Fruit fly (Drosophila melanogaster) whole organism, embryonic: ENCODE results near the gene sp3.

Experiments used
- CG10267 ChIP-seq: fragments of 200-800 bp; sonication (Bioruptor generic); optimal IDR thresholded peaks from 2 replicates; lab custom pipeline; 2018; ENCODE audit warnings: missing biosample characterization, mild to moderate bottlenecking, missing genetic modification characterization, moderate library complexity
- CG10959 ChIP-seq: fragments of 200-800 bp; sonication (Bioruptor generic); IDR thresholded peaks from 2 replicates; pipeline ENCODE4 v1.3.6; 2022; ENCODE audit warnings: missing biosample characterization, missing genetic modification characterization
- CG10979 ChIP-seq: fragments of 200-800 bp; sonication (Bioruptor generic); optimal IDR thresholded peaks from 2 replicates; lab custom pipeline; 2018; ENCODE audit warnings: missing biosample characterization, mild to moderate bottlenecking, missing genetic modification characterization, moderate library complexity
- CG11696 ChIP-seq: fragments of 200-800 bp; sonication (Bioruptor generic); IDR thresholded peaks from 2 replicates; pipeline ENCODE4 v1.3.6; 2022; ENCODE audit warnings: missing biosample characterization, missing genetic modification characterization
- CG12391 ChIP-seq: fragments of 200-800 bp; sonication (Bioruptor generic); optimal IDR thresholded peaks from 3 replicates; lab custom pipeline; 2018; ENCODE audit warnings: missing biosample characterization, mild to moderate bottlenecking, missing genetic modification characterization, moderate library complexity
- CG13775 ChIP-seq: fragments of 200-800 bp; sonication (Bioruptor generic); optimal IDR thresholded peaks from 3 replicates; lab custom pipeline; 2017; ENCODE audit warnings: missing biosample characterization, mild to moderate bottlenecking, missing genetic modification characterization
- CG14710 ChIP-seq: fragments of 200-800 bp; sonication (Bioruptor generic); optimal IDR thresholded peaks from 3 replicates; lab custom pipeline; 2019; ENCODE audit warnings: missing biosample characterization, mild to moderate bottlenecking, missing genetic modification characterization, moderate library complexity
- CG15696 ChIP-seq: fragments of 200-800 bp; sonication (Bioruptor generic); optimal IDR thresholded peaks from 2 replicates; lab custom pipeline; 2019; ENCODE audit warnings: missing biosample characterization, mild to moderate bottlenecking, missing genetic modification characterization, moderate library complexity
- CG16863 ChIP-seq: fragments of 200-800 bp; sonication (Bioruptor generic); optimal IDR thresholded peaks from 3 replicates; lab custom pipeline; 2016; ENCODE audit warnings: missing biosample characterization, missing genetic modification characterization
- CG17328 ChIP-seq: fragments of 200-800 bp; sonication (Bioruptor generic); IDR thresholded peaks from 2 replicates; pipeline ENCODE4 v1.3.6; 2022; ENCODE audit warnings: missing biosample characterization, missing genetic modification characterization
- CG18476 ChIP-seq: fragments of 200-800 bp; sonication (Bioruptor generic); optimal IDR thresholded peaks from 2 replicates; lab custom pipeline; 2016; ENCODE audit warnings: missing biosample characterization, mild to moderate bottlenecking, missing genetic modification characterization
- CG18599 ChIP-seq: fragments of 200-800 bp; sonication (Bioruptor generic); optimal IDR thresholded peaks from 3 replicates; lab custom pipeline; 2017; ENCODE audit warnings: missing biosample characterization, missing genetic modification characterization, mild to moderate bottlenecking, moderate library complexity, missing genetic modification reagents
- CG2712 ChIP-seq: fragments of 200-800 bp; optimal IDR thresholded peaks from 3 replicates; lab custom pipeline; 2019; ENCODE audit warnings: missing biosample characterization, mild to moderate bottlenecking, missing genetic modification characterization, moderate library complexity
- CG4404 ChIP-seq: fragments of 200-800 bp; sonication (Bioruptor generic); IDR thresholded peaks from 2 replicates; pipeline ENCODE4 v1.3.6; 2022; ENCODE audit warnings: missing biosample characterization, missing genetic modification characterization
- CG5953 ChIP-seq: fragments of 200-800 bp; sonication (Bioruptor generic); IDR thresholded peaks from 2 replicates; pipeline ENCODE4 v1.3.6; 2022; ENCODE audit warnings: missing biosample characterization, missing genetic modification characterization
- CG8281 ChIP-seq: fragments of 200-800 bp; sonication (Bioruptor generic); optimal IDR thresholded peaks from 2 replicates; lab custom pipeline; 2018; ENCODE audit warnings: missing biosample characterization, mild to moderate bottlenecking, missing genetic modification characterization, moderate library complexity
- CG8924 ChIP-seq: fragments of 200-800 bp; optimal IDR thresholded peaks from 3 replicates; lab custom pipeline; 2019; ENCODE audit warnings: missing biosample characterization, mild to moderate bottlenecking, missing genetic modification characterization, moderate library complexity
- CG9727 ChIP-seq: fragments of 200-800 bp; sonication (Bioruptor generic); optimal IDR thresholded peaks from 3 replicates; lab custom pipeline; 2017; ENCODE audit warnings: missing biosample characterization, mild to moderate bottlenecking, missing genetic modification characterization
- CG9797 ChIP-seq: fragments of 200-800 bp; sonication (Bioruptor generic); optimal IDR thresholded peaks from 3 replicates; lab custom pipeline; 2018; ENCODE audit warnings: missing biosample characterization, mild to moderate bottlenecking, missing genetic modification characterization
- Camta ChIP-seq: fragments of 200-800 bp; sonication (Bioruptor generic); optimal IDR thresholded peaks from 2 replicates; lab custom pipeline; 2016; ENCODE audit warnings: missing biosample characterization, missing genetic modification characterization
- Dfd ChIP-seq, 2 experiments: fragments of >200 bp; optimal IDR thresholded peaks; 2 replicates each; lab custom pipeline; 2017; ENCODE audit warnings: missing biosample characterization in 2 of 2, missing genetic modification characterization in 2 of 2
- Drgx ChIP-seq: fragments of 200-800 bp; sonication (Bioruptor generic); IDR thresholded peaks from 2 replicates; pipeline ENCODE4 v1.3.6; 2022; ENCODE audit warnings: missing biosample characterization, missing genetic modification characterization
- Ets65A ChIP-seq: fragments of 200-800 bp; sonication (Bioruptor generic); peaks from one replicate; lab custom pipeline; 2016; ENCODE audit warnings: missing biosample characterization, missing genetic modification characterization
- Fer1 ChIP-seq: fragments of 200-800 bp; sonication (Bioruptor generic); optimal IDR thresholded peaks from 2 replicates; lab custom pipeline; 2017; ENCODE audit warnings: missing biosample characterization, mild to moderate bottlenecking, missing genetic modification characterization
- Jarid2 ChIP-seq: fragments of 200-800 bp; sonication (Bioruptor generic); optimal IDR thresholded peaks from 3 replicates; lab custom pipeline; 2017; ENCODE audit warnings: mild to moderate bottlenecking, missing biosample characterization, missing genetic modification reagents, missing genetic modification characterization
- Kr ChIP-seq: fragments of 200-800 bp; sonication (Bioruptor generic); optimal IDR thresholded peaks from 2 replicates; lab custom pipeline; 2017; ENCODE audit warnings: missing biosample characterization, mild to moderate bottlenecking, missing genetic modification characterization
- Ravus ChIP-seq: fragments of 200-800 bp; sonication (Bioruptor generic); IDR thresholded peaks from 2 replicates; pipeline ENCODE4 v1.3.6; 2022; ENCODE audit warnings: missing biosample characterization, missing genetic modification characterization
- Sox100B ChIP-seq: fragments of 200-800 bp; sonication (Bioruptor generic); optimal IDR thresholded peaks from 3 replicates; lab custom pipeline; 2018; ENCODE audit warnings: missing biosample characterization, mild to moderate bottlenecking, missing genetic modification characterization
- Xrp1 ChIP-seq: fragments of 200-800 bp; sonication (Bioruptor generic); IDR thresholded peaks from 2 replicates; pipeline ENCODE4 v1.3.6; 2022; ENCODE audit warnings: missing biosample characterization, missing genetic modification characterization
- ac ChIP-seq: fragments of 200-800 bp; sonication (Bioruptor generic); optimal IDR thresholded peaks from 3 replicates; lab custom pipeline; 2017; ENCODE audit warnings: missing biosample characterization, mild to moderate bottlenecking, missing genetic modification characterization
- bab2 ChIP-seq: fragments of 200-800 bp; sonication (Bioruptor generic); optimal IDR thresholded peaks from 2 replicates; lab custom pipeline; 2016; ENCODE audit warnings: missing biosample characterization, missing genetic modification characterization
- chm ChIP-seq: fragments of 200-800 bp; sonication (Bioruptor generic); IDR thresholded peaks from 2 replicates; pipeline ENCODE4 v1.3.6; 2022; ENCODE audit warnings: missing biosample characterization, missing genetic modification characterization
- ewg ChIP-seq: fragments of 200-800 bp; sonication (Bioruptor generic); optimal IDR thresholded peaks from 3 replicates; lab custom pipeline; 2017; ENCODE audit warnings: mild to moderate bottlenecking, missing biosample characterization, missing genetic modification reagents, missing genetic modification characterization
- hb ChIP-seq: fragments of 200-800 bp; sonication (Bioruptor generic); IDR thresholded peaks from 3 replicates; pipeline ENCODE4 v1.3.6; 2022; ENCODE audit warnings: missing biosample characterization, missing genetic modification characterization; ENCODE audit not compliant: partially characterized antibody
- jumu ChIP-seq: fragments of 200-800 bp; sonication (Bioruptor generic); optimal IDR thresholded peaks from 3 replicates; lab custom pipeline; 2016; ENCODE audit warnings: missing biosample characterization, missing genetic modification characterization
- kni ChIP-seq: fragments of 200-800 bp; sonication (Bioruptor generic); optimal IDR thresholded peaks from 3 replicates; lab custom pipeline; 2017; ENCODE audit warnings: mild to moderate bottlenecking, missing biosample characterization, missing genetic modification reagents, missing genetic modification characterization
- lab ChIP-seq: fragments of 200-800 bp; sonication (Bioruptor generic); optimal IDR thresholded peaks from 3 replicates; lab custom pipeline; 2017; ENCODE audit warnings: missing biosample characterization, missing genetic modification characterization, mild to moderate bottlenecking, moderate library complexity, missing genetic modification reagents
- lmd ChIP-seq: fragments of 200-800 bp; sonication (Bioruptor generic); IDR thresholded peaks from 2 replicates; pipeline ENCODE4 v1.3.6; 2022; ENCODE audit warnings: missing biosample characterization, missing genetic modification characterization
- nom ChIP-seq: fragments of 200-800 bp; sonication (Bioruptor generic); optimal IDR thresholded peaks from 2 replicates; lab custom pipeline; 2017; ENCODE audit warnings: missing biosample characterization, missing genetic modification characterization, mild to moderate bottlenecking, moderate library complexity, missing genetic modification reagents
- pan ChIP-seq, 4 experiments: fragments of >200 bp in 3 of 4; fragments of 200-800 bp in 1 of 4; sonication (Bioruptor generic) in 1 of 4; optimal IDR thresholded peaks in 3 of 4; IDR thresholded peaks in 1 of 4; 2 replicates each; pipeline versions ENCODE4 v1.3.6 to Lab custom; 2017 to 2022; ENCODE audit warnings: missing biosample characterization in 2 of 4, missing genetic modification characterization in 2 of 4, mixed read lengths in 1 of 4
- pros ChIP-seq: fragments of 200-800 bp; sonication (Bioruptor generic); optimal IDR thresholded peaks from 3 replicates; lab custom pipeline; 2019; ENCODE audit warnings: missing biosample characterization, mild to moderate bottlenecking, missing genetic modification characterization, moderate library complexity
- schlank ChIP-seq: fragments of 200-800 bp; sonication (Bioruptor generic); optimal IDR thresholded peaks from 2 replicates; lab custom pipeline; 2018; ENCODE audit warnings: missing biosample characterization, mild to moderate bottlenecking, missing genetic modification characterization
- tll ChIP-seq, 2 experiments: fragments of 200-800 bp in 1 of 2; fragments of >200 bp in 1 of 2; sonication (Bioruptor generic) in 1 of 2; optimal IDR thresholded peaks; 2 replicates each; lab custom pipeline; 2017 to 2019; ENCODE audit warnings: missing biosample characterization in 2 of 2, missing genetic modification characterization in 2 of 2, mild to moderate bottlenecking in 1 of 2, moderate library complexity in 1 of 2
- tna ChIP-seq: fragments of 200-800 bp; sonication (Bioruptor generic); IDR thresholded peaks from 2 replicates; pipeline ENCODE4 v1.3.6; 2022; ENCODE audit warnings: missing biosample characterization, missing genetic modification characterization; ENCODE audit not compliant: partially characterized antibody
- trem ChIP-seq: fragments of 200-800 bp; optimal IDR thresholded peaks from 3 replicates; lab custom pipeline; 2019; ENCODE audit warnings: missing biosample characterization, mild to moderate bottlenecking, missing genetic modification characterization, moderate library complexity
- zen ChIP-seq: fragments of 200-800 bp; sonication (Bioruptor generic); optimal IDR thresholded peaks from 3 replicates; lab custom pipeline; 2018; ENCODE audit warnings: missing biosample characterization, mild to moderate bottlenecking, missing genetic modification characterization, moderate library complexity
- zf30C ChIP-seq: fragments of 200-800 bp; sonication (Bioruptor generic); optimal IDR thresholded peaks from 3 replicates; lab custom pipeline; 2018; ENCODE audit warnings: missing biosample characterization, mild to moderate bottlenecking, missing genetic modification characterization

sp3 gene

dm6 chr3R:21534697-21535676 lies 14.3 kb downstream of the sp3 start (continued):
- TF ChIP-seq zen: peak; percentile 45
- TF ChIP-seq pan (optimal IDR thresholded peaks at IDR 0.05; lab: Kevin White, UChicago): no peak
- TF ChIP-seq pan (GFP tag; optimal IDR thresholded peaks at IDR 0.05 in 1 of 2, IDR thresholded peaks at IDR 0.05 in 1 of 2): no peak
- TF ChIP-seq CG18476 (GFP tag; lab: Kevin White, UChicago): no peak
- no peak for TF ChIP-seq bab2
- peak; percentile 49 for TF ChIP-seq CG14710
- no peak for TF ChIP-seq Ets65A (GFP tag; lab: Kevin White, UChicago)
- TF ChIP-seq CG9727: peak; percentile 61
- peak; percentile 25 for TF ChIP-seq CG12391 (tag; lab: Kevin White, UChicago)
- no peak for TF ChIP-seq jumu (GFP tag; lab: Kevin White, UChicago)
- no peak for TF ChIP-seq lab (GFP tag; lab: Kevin White, UChicago)
- no peak for TF ChIP-seq schlank (tag; lab: Kevin White, UChicago)
- TF ChIP-seq CG13775 (GFP tag; lab: Kevin White, UChicago): peak; percentile 17
- no peak for TF ChIP-seq CG17328
- TF ChIP-seq Ravus: no peak
- no peak for TF ChIP-seq nom (GFP tag; lab: Kevin White, UChicago)
- peak; percentile 51 for TF ChIP-seq zf30C (GFP tag; lab: Kevin White, UChicago)
- TF ChIP-seq Drgx: no peak
- TF ChIP-seq CG11696: no peak
- peak; percentile 52 for TF ChIP-seq pros (GFP tag; lab: Kevin White, UChicago)
- TF ChIP-seq kni (GFP tag; lab: Kevin White, UChicago): peak; percentile 4
- no peak for TF ChIP-seq Fer1 (GFP tag; lab: Kevin White, UChicago)
- peak; percentile 56 for TF ChIP-seq CG2712
- TF ChIP-seq Dfd (GFP tag; optimal IDR thresholded peaks at IDR 0.05; lab: Kevin White, UChicago): no peak
- peak; percentile 84 for TF ChIP-seq CG8281 (tag; lab: Kevin White, UChicago)
- TF ChIP-seq hb (GFP tag; lab: Robert Waterston, UW): no peak
- 0 out of 2 replicates have a peak, but pooled peaks have one; percentile 13 for TF ChIP-seq Xrp1
- TF ChIP-seq tna (GFP tag; lab: Robert Waterston, UW): no peak
- no peak for TF ChIP-seq tll (GFP tag; optimal IDR thresholded peaks at IDR 0.05; lab: Kevin White, UChicago)
- no peak for TF ChIP-seq CG4404 (GFP tag; lab: Robert Waterston, UW)
- no peak for TF ChIP-seq CG9797 (GFP tag; lab: Kevin White, UChicago)
- TF ChIP-seq CG10267 (tag; lab: Kevin White, UChicago): peak; percentile 32
- TF ChIP-seq CG5953 (GFP tag; lab: Robert Waterston, UW): no peak
- TF ChIP-seq CG15696: peak; percentile 59
- TF ChIP-seq ewg: no peak
- peak; percentile 34 for TF ChIP-seq CG8924 (tag; lab: Kevin White, UChicago)
- TF ChIP-seq CG10959 (GFP tag; lab: Robert Waterston, UW): no peak
- peak; percentile 17 for TF ChIP-seq Jarid2 (GFP tag; lab: Kevin White, UChicago)
- peak; percentile 27 for TF ChIP-seq ac
- TF ChIP-seq Kr (GFP tag; lab: Kevin White, UChicago): peak; percentile 85
- TF ChIP-seq Sox100B: peak; percentile 23
- no peak for TF ChIP-seq Camta (GFP tag; lab: Kevin White, UChicago)
- TF ChIP-seq CG18599: no peak
- TF ChIP-seq CG16863: no peak
- TF ChIP-seq chm: no peak
- no peak for TF ChIP-seq lmd (GFP tag; lab: Robert Waterston, UW)
- TF ChIP-seq trem (tag; lab: Kevin White, UChicago): peak; percentile 24
- TF ChIP-seq CG10979 (tag; lab: Kevin White, UChicago): peak; percentile 60
